Worm (Caenorhabditis elegans): ENCODE measurements around the gene ZK1320.13.
A peak's percentile ranks its signal among the peaks of the same experiment; 100 is the strongest.

The ZK1320.13 gene

DNA sequence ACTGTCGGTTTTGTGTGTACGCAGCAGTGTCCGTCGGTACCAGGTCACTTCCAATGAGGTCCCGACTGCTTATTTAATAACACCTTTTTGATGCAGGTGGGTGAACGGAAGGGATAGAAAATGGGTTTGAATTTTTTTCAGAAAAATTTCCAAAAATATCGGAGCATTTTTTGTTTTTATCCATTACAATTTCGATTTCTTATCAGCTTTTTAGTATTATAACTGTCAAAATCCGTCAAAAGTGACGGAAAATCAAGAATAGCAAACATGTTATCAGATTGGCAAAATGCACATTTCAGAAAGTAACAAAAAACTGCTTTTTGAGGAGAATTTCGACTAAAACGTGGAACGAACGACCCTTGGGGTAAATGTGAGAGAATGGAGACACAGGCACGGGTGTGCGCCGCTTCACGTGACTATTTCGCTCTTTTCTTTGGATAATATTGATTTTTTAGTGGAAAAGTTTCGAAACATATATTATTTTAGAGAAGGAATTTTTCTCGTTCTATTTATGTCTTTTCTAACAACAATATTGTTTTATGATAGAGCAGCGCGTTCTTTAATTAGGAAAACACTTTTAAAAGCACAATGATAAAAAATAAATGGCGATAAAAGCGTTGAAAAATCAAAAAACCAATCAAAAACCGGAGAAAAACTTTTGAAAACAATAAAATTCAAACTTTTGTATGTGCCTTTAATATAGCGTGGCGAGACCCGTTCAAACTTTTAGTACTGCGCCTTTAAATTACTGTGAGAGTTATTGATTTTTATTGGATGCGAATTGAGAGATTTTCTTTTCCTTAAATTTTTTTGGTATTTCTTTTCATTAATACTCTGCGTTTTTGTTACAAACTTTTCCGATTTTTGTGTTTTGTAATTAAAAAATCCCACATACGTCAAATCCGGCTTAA, 33.4 kb upstream of the ZK1320.13 start, which contains the start of gene sqv-8 (continued):
- TF ChIP-seq lin-1 (GFP tag; IDR thresholded peaks at IDR 0.05) (no peak), cey-2 (tag; optimal IDR thresholded peaks at IDR 0.05; ENCODE audit: borderline replicate concordance, insufficient read depth) (no peak), ces-1 (GFP tag; optimal IDR thresholded peaks at IDR 0.05) (no peak), nhr-77 (tag; optimal IDR thresholded peaks at IDR 0.05) (no peak), snpc-4 (tag; optimal IDR thresholded peaks at IDR 0.05) (no peak), F49E8.2 (tag; optimal IDR thresholded peaks at IDR 0.05; ENCODE audit: borderline replicate concordance) (peak; percentile 3), jun-1 (tag; optimal IDR thresholded peaks at IDR 0.05) (no peak), dpl-1 (GFP tag; optimal IDR thresholded peaks at IDR 0.05) (no peak), nhr-10 (tag; optimal IDR thresholded peaks at IDR 0.05) (no peak), ceh-28 (tag; optimal IDR thresholded peaks at IDR 0.05) (peak; percentile 1)

DNA sequence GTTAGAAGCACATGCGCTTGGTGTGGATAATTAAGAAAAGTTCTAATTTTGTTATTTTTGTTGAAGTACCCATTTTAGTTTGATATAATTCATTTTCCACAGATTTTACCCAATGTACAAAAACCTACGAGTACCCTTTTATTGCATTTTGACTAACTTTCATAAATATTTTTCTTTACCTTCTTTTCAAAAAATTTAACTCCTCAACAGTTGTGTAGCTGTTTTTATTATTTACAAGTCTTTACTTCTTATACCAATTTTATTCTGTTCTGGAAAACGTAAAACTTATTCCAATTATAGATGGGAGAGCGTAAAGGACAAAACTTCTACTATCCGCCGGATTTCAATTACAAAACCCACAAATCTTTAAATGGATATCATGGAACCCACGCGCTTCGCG, 31.4 kb upstream of the ZK1320.13 start, which contains the start of gene ZK1307.9:
Gene ZK1307.9, plus strand, starts transcription at position 301 of the 400 bp plus-strand sequence.
- TF ChIP-seq lsy-2 (tag; optimal IDR thresholded peaks at IDR 0.05), result no peak
- TF ChIP-seq nhr-48 (tag; optimal IDR thresholded peaks at IDR 0.05), result no peak
- TF ChIP-seq dve-1 (tag; optimal IDR thresholded peaks at IDR 0.05; ENCODE audit: insufficient read depth), result no peak
- no peak for TF ChIP-seq unc-130 (GFP tag; optimal IDR thresholded peaks at IDR 0.05)
- TF ChIP-seq set-16 (GFP tag; IDR thresholded peaks at IDR 0.05), result no peak
- no peak for TF ChIP-seq T20F7.1 (GFP tag; optimal IDR thresholded peaks at IDR 0.05)
- no peak for TF ChIP-seq ceh-20 (GFP tag; IDR thresholded peaks at IDR 0.05)
- no peak for TF ChIP-seq nhr-102 (tag; optimal IDR thresholded peaks at IDR 0.05)

ce11 chrII:9651700-9652099, 28.9 kb upstream of the ZK1320.13 start, which contains the start of gene ZK1307.4:
TSS of gene ZK1307.4 (minus strand) at chrII:9651800.
- TF ChIP-seq ztf-11 (tag; optimal IDR thresholded peaks at IDR 0.05) (no peak), mep-1 (tag; optimal IDR thresholded peaks at IDR 0.05) (no peak), ceh-28 (tag; optimal IDR thresholded peaks at IDR 0.05) (no peak), dmd-6 (GFP tag; IDR thresholded peaks at IDR 0.05) (no peak), daf-19 (GFP tag; conservative IDR thresholded peaks at IDR 0.05) (no peak), spr-3 (GFP tag; optimal IDR thresholded peaks at IDR 0.05) (no peak), nhr-77 (tag; optimal IDR thresholded peaks at IDR 0.05) (no peak), F49E8.2 (tag; optimal IDR thresholded peaks at IDR 0.05; ENCODE audit: borderline replicate concordance) (no peak)

DNA sequence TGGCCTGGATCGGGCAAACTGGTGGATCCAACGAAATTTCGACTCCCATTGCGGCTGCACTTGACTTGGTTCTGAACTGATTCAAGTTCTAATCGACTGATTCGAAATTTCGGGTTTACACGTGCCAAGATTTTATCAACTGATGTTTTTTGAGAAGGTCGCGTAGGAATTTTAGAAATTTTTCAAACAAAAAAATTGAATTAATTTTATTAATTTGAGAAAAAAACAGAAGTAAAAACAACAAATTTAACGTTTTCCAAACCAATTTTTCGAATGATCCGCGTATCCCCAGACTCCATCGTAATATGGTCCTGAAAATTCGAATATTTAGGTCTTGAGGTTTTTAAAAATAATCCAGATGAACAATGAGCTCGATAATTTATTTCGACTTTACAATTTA, 27.7 kb upstream of the ZK1320.13 start, which contains the start of gene ZK1307.3:
Gene ZK1307.3, minus strand, starts transcription at position 101 of the 400 bp plus-strand sequence.
- TF ChIP-seq mdt-29 (GFP tag; IDR thresholded peaks at IDR 0.05) (no peak), lir-3 (tag; optimal IDR thresholded peaks at IDR 0.05) (no peak), duxl-1 (tag; optimal IDR thresholded peaks at IDR 0.05; ENCODE audit: poor library complexity) (no peak), dpl-1 (GFP tag; optimal IDR thresholded peaks at IDR 0.05) (no peak)

DNA sequence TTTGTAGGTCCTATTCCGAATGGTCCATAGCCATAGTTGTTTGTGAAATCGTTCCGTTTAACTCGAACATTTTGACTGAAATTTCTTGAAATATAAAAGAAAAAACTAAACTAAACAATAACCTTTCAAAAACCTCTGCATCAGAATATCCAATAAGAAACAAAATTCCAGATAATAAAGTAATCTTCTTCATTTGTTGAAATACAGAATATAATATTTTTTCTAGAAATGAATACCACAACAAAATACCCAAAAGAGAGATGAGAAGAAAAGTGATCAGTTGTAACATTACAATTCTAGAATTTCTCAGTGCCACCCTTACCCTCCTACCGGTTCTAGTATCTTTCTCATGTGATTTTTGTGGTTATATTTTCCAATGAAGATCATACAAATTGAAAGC, 26.9 kb upstream of the ZK1320.13 start, which contains the start of gene ZK1307.2:
Gene ZK1307.2, minus strand, starts transcription at position 274 of the 400 bp plus-strand sequence.
- peak in 1 of 2 experiments; percentile 93 for TF ChIP-seq unc-62 (GFP tag; optimal IDR thresholded peaks at IDR 0.05 in 1 of 2)
- no peak for TF ChIP-seq unc-62 (tag; optimal IDR thresholded peaks at IDR 0.05)
- no peak for TF ChIP-seq F44E2.7 (GFP tag; IDR thresholded peaks at IDR 0.05)
